Fruit fly (Drosophila melanogaster): ENCODE data around the gene CG32983.

DNA sequence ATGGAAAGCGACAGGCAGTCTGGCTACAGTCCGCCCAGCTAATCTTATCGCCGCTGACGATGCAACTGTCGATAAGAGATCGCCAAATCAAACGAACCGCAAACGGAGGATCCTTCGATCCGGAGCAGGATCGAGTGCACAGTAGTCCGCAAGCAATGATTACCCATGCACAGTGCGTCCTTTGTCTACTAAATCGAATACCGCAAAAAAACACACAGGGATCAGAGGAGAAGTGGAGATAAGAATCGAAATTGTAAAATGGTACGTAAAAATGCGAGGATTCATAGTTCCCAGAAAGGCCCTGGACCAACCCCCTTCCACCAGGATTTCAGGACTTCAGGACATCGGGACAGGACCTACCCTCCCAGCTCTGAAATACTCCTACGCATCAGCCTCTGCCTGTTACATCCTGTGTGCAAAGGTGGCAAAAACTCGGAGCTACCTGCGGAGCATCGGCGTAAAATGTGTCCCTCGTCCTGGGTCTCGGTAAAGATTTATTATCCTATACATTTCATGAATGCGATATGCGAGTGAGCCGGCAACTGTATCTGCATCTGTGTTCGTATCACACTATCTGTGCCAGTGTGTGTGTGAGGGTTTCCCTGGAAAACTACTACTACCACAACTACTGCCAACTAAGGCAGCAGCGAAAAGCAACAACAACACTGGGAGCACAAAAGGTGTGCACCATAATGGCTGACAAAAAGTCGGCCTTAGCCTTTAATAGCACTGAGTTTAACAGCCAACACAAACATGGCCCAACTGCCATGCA lies 24.0 kb upstream of the CG32983 start:
- TF ChIP-seq ttk (optimal IDR thresholded peaks at IDR 0.05) (no peak), Myc (optimal IDR thresholded peaks at IDR 0.05) (no peak)

All from Kc167 (cell line).